Worm (Caenorhabditis elegans): ENCODE measurements around the gene nhr-139.

Gene nhr-139

ce11 chrV:6987673-6988072, at the start of gene nhr-139:
nhr-139 (minus strand) TSS chrV:6987773.
- TF ChIP-seq ceh-16 (tag; optimal IDR thresholded peaks at IDR 0.05) (no peak), mab-5 (tag; optimal IDR thresholded peaks at IDR 0.05) (no peak), sma-3 (GFP tag; optimal IDR thresholded peaks at IDR 0.05) (no peak), nhr-23 (tag; optimal IDR thresholded peaks at IDR 0.05) (no peak), fos-1 (tag; optimal IDR thresholded peaks at IDR 0.05) (no peak), C34F6.9 (tag; optimal IDR thresholded peaks at IDR 0.05) (no peak), egl-27 (tag; optimal IDR thresholded peaks at IDR 0.05) (no peak), lin-11 (tag; optimal IDR thresholded peaks at IDR 0.05) (no peak), lin-39 (tag; optimal IDR thresholded peaks at IDR 0.05) (no peak), F13H6.1 (tag; optimal IDR thresholded peaks at IDR 0.05) (no peak), snpc-4 (tag; optimal IDR thresholded peaks at IDR 0.05) (no peak), alr-1 (tag; optimal IDR thresholded peaks at IDR 0.05) (no peak), gmeb-1 (tag; optimal IDR thresholded peaks at IDR 0.05) (no peak)

DNA sequence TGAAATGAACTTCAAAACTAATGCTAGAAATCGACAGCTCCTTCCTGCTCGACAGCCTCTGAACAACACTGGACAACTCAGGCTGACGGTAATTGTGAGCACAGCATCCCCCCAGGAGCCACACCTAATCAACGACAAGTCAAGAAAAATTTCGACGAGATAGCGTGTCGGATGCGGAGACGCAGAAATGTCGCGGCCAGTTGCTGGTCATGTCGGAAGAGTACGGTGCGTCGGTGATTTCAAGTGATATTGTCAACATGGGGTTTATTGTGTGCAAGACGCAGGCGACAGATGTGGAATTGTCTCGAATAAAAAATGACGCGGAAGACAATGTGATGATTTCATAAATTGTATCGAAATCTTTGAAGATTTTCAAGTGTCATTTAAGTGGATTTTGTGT, 48.9 kb upstream of the nhr-139 start, which contains the start of gene twk-11:
Gene twk-11, minus strand, starts transcription at position 101 of the 400 bp plus-strand sequence.
- TF ChIP-seq ztf-1 (GFP tag; conservative IDR thresholded peaks at IDR 0.05) (no peak), alr-1 (tag; optimal IDR thresholded peaks at IDR 0.05) (no peak), C34F6.9 (tag; optimal IDR thresholded peaks at IDR 0.05) (no peak), zag-1 (tag; optimal IDR thresholded peaks at IDR 0.05) (no peak), unc-62 (GFP tag; optimal IDR thresholded peaks at IDR 0.05) (no peak), nhr-129 (tag; optimal IDR thresholded peaks at IDR 0.05) (no peak), ZK546.5 (tag; optimal IDR thresholded peaks at IDR 0.05) (no peak), egl-27 (tag; optimal IDR thresholded peaks at IDR 0.05) (no peak), nhr-23 (tag; optimal IDR thresholded peaks at IDR 0.05) (no peak), ztf-11 (tag; optimal IDR thresholded peaks at IDR 0.05) (no peak), aly-2 (tag; optimal IDR thresholded peaks at IDR 0.05) (no peak), unc-39 (tag; optimal IDR thresholded peaks at IDR 0.05) (no peak), ceh-16 (tag; optimal IDR thresholded peaks at IDR 0.05) (no peak), sma-9 (GFP tag; optimal IDR thresholded peaks at IDR 0.05) (no peak), sma-9 (tag; optimal IDR thresholded peaks at IDR 0.05) (no peak), lsy-2 (tag; optimal IDR thresholded peaks at IDR 0.05) (no peak), lin-13 (GFP tag; optimal IDR thresholded peaks at IDR 0.05) (no peak), lin-39 (tag; optimal IDR thresholded peaks at IDR 0.05) (no peak), nhr-21 (tag; optimal IDR thresholded peaks at IDR 0.05) (no peak), R02D3.7 (tag; optimal IDR thresholded peaks at IDR 0.05) (no peak), Y55F3AM.14 (GFP tag; optimal IDR thresholded peaks at IDR 0.05) (no peak)

DNA sequence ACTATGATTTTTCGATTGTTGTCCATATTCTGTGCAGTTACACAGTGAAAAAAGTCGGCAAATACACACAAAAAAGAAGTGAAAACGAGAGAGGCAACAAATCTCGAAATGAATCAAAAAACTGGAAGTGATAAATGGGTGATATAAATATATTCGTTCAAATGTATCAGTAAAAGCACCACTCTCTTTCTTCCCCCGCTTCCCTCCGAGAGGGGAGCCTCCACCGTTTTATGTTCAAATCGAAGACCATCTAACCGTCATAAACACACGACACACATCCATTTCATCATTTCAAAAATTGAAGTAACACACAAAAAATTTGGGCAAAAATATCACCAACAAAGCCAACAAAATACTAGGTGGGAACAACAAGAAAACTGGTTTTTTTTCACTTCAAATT, 39.5 kb upstream of the nhr-139 start, which contains the start of gene F20A1.6:
Gene F20A1.6, minus strand, starts transcription at position 101 of the 400 bp plus-strand sequence.
- TF ChIP-seq unc-55 (GFP tag; optimal IDR thresholded peaks at IDR 0.05) = no peak
- TF ChIP-seq ztf-11 (tag; optimal IDR thresholded peaks at IDR 0.05) = no peak
- no peak for TF ChIP-seq nhr-6 (tag; optimal IDR thresholded peaks at IDR 0.05)
- no peak for TF ChIP-seq gmeb-1 (tag; optimal IDR thresholded peaks at IDR 0.05)
- TF ChIP-seq ztf-1 (GFP tag; conservative IDR thresholded peaks at IDR 0.05) = no peak
- TF ChIP-seq ceh-16 (tag; optimal IDR thresholded peaks at IDR 0.05) = no peak
- TF ChIP-seq elt-3 (tag; optimal IDR thresholded peaks at IDR 0.05) = no peak
- TF ChIP-seq nhr-237 (tag; optimal IDR thresholded peaks at IDR 0.05) = no peak
- no peak for TF ChIP-seq aly-2 (tag; optimal IDR thresholded peaks at IDR 0.05)
- TF ChIP-seq nhr-129 (tag; optimal IDR thresholded peaks at IDR 0.05) = no peak
- no peak for TF ChIP-seq nhr-77 (tag; optimal IDR thresholded peaks at IDR 0.05)
- no peak for TF ChIP-seq elt-1 (tag; optimal IDR thresholded peaks at IDR 0.05)
- TF ChIP-seq ceh-82 (tag; optimal IDR thresholded peaks at IDR 0.05) = no peak
- no peak for TF ChIP-seq mdl-1 (tag; optimal IDR thresholded peaks at IDR 0.05)
- TF ChIP-seq nhr-25 (tag; optimal IDR thresholded peaks at IDR 0.05) = no peak

DNA sequence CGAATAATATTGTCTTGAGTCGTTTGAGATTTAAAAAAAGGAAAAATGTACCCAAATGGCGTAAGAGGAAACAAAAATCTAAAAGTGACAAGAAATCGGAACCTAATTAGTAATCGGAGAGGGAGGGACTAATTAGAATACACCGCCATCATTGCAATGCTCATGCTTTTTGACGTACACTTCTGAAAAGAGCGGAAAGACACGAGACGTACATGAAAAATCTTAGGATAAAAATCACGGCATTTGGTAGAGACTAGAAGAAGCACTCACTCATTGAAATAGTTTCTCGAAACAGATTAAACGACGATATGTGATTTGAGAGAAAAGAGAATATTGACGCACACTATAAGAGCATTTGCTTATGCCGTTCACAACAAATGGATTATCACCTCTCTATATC, 35.4 kb upstream of the nhr-139 start:
- no peak for TF ChIP-seq skn-1 (tag; optimal IDR thresholded peaks at IDR 0.05)
- no peak for TF ChIP-seq mbf-1 (tag; optimal IDR thresholded peaks at IDR 0.05)
- TF ChIP-seq unc-55 (GFP tag; optimal IDR thresholded peaks at IDR 0.05) = no peak
- no peak for TF ChIP-seq ztf-11 (tag; optimal IDR thresholded peaks at IDR 0.05)
- TF ChIP-seq fos-1 (tag; optimal IDR thresholded peaks at IDR 0.05) = no peak
- no peak for TF ChIP-seq ama-1 (optimal IDR thresholded peaks at IDR 0.05)
- no peak for TF ChIP-seq lin-11 (tag; optimal IDR thresholded peaks at IDR 0.05)
- no peak for TF ChIP-seq nhr-12 (tag; optimal IDR thresholded peaks at IDR 0.05)
- no peak for TF ChIP-seq ztf-4 (tag; optimal IDR thresholded peaks at IDR 0.05)
- TF ChIP-seq nhr-21 (tag; optimal IDR thresholded peaks at IDR 0.05) = no peak
- no peak for TF ChIP-seq nhr-11 (tag; optimal IDR thresholded peaks at IDR 0.05)

Measured in whole organism, L2 larva.